Fruit fly (Drosophila melanogaster) whole organism, prepupa: Measurements from ENCODE around the gene CG31676.

Source experiments
- CG10669 ChIP-seq: fragments of 200-800 bp; sonication (Bioruptor generic); optimal IDR thresholded peaks from 3 replicates; lab custom pipeline; 2018; ENCODE audit warnings: missing biosample characterization, mild to moderate bottlenecking, missing genetic modification characterization, moderate library complexity
- CG11294 ChIP-seq: fragments of 200-800 bp; sonication (Bioruptor generic); IDR thresholded peaks from 2 replicates; pipeline ENCODE4 v1.3.6; 2022; ENCODE audit warnings: missing biosample characterization, missing genetic modification characterization
- CG11762 ChIP-seq: fragments of 200-800 bp; sonication (Bioruptor generic); optimal IDR thresholded peaks from 3 replicates; lab custom pipeline; 2016; ENCODE audit warnings: missing biosample characterization, missing genetic modification characterization; ENCODE audit not compliant: insufficient read depth
- CG1621 ChIP-seq: fragments of 200-800 bp; sonication (Bioruptor generic); optimal IDR thresholded peaks from 3 replicates; lab custom pipeline; 2018; ENCODE audit warnings: missing biosample characterization, mild to moderate bottlenecking, missing genetic modification characterization
- CG16779 ChIP-seq: fragments of 200-800 bp; sonication (Bioruptor generic); optimal IDR thresholded peaks from 3 replicates; lab custom pipeline; 2017; ENCODE audit warnings: missing biosample characterization, mild to moderate bottlenecking, missing genetic modification characterization
- CG3032 ChIP-seq: fragments of 200-800 bp; optimal IDR thresholded peaks from 2 replicates; lab custom pipeline; 2019; ENCODE audit warnings: missing biosample characterization, mild to moderate bottlenecking, missing genetic modification characterization, moderate library complexity
- CG31627 ChIP-seq: fragments of 200-800 bp; sonication (Bioruptor generic); optimal IDR thresholded peaks from 3 replicates; lab custom pipeline; 2016; ENCODE audit warnings: missing biosample characterization, missing genetic modification characterization
- CG34406 ChIP-seq: fragments of 200-800 bp; sonication (Bioruptor generic); optimal IDR thresholded peaks from 3 replicates; lab custom pipeline; 2016; ENCODE audit warnings: missing biosample characterization, missing genetic modification characterization
- CG3919 ChIP-seq: fragments of 200-800 bp; sonication (Bioruptor generic); optimal IDR thresholded peaks from 3 replicates; lab custom pipeline; 2016; ENCODE audit warnings: missing biosample characterization, missing genetic modification characterization
- CG4318 ChIP-seq: fragments of 200-800 bp; sonication (Bioruptor generic); optimal IDR thresholded peaks from 3 replicates; lab custom pipeline; 2017; ENCODE audit warnings: missing biosample characterization, mild to moderate bottlenecking, missing genetic modification characterization
- CG6163 ChIP-seq: fragments of 200-800 bp; sonication (Bioruptor generic); IDR thresholded peaks from 3 replicates; pipeline ENCODE4 v1.3.6; 2022; ENCODE audit warnings: missing biosample characterization, missing genetic modification characterization
- CG6276 ChIP-seq: fragments of 200-800 bp; sonication (Bioruptor generic); optimal IDR thresholded peaks from 2 replicates; lab custom pipeline; 2017; ENCODE audit warnings: missing biosample characterization, mild to moderate bottlenecking, missing genetic modification characterization
- CG6792 ChIP-seq: fragments of 200-800 bp; sonication (Bioruptor generic); optimal IDR thresholded peaks from 3 replicates; lab custom pipeline; 2016; ENCODE audit warnings: missing biosample characterization, missing genetic modification characterization
- CG6808 ChIP-seq: fragments of 200-800 bp; sonication (Bioruptor generic); optimal IDR thresholded peaks from 3 replicates; lab custom pipeline; 2017; ENCODE audit warnings: missing biosample characterization, missing genetic modification characterization, mild to moderate bottlenecking, moderate library complexity, missing genetic modification reagents
- CG6854 ChIP-seq: fragments of 200-800 bp; sonication (Bioruptor generic); optimal IDR thresholded peaks from 2 replicates; lab custom pipeline; 2017; ENCODE audit warnings: missing biosample characterization, mild to moderate bottlenecking, missing genetic modification characterization
- CG8119 ChIP-seq: fragments of 200-800 bp; sonication (Bioruptor generic); IDR thresholded peaks from 3 replicates; pipeline ENCODE4 v1.3.6; 2022; ENCODE audit warnings: missing biosample characterization, missing genetic modification characterization
- CG8319 ChIP-seq: fragments of 200-800 bp; sonication (Bioruptor generic); optimal IDR thresholded peaks from 3 replicates; lab custom pipeline; 2016; ENCODE audit warnings: missing biosample characterization, missing genetic modification characterization
- CG9139 ChIP-seq: fragments of 200-800 bp; sonication (Bioruptor generic); optimal IDR thresholded peaks from 3 replicates; lab custom pipeline; 2017; ENCODE audit warnings: missing biosample characterization, mild to moderate bottlenecking, missing genetic modification characterization
- Eip75B ChIP-seq: fragments of 200-800 bp; sonication (Bioruptor generic); optimal IDR thresholded peaks from 3 replicates; lab custom pipeline; 2016; ENCODE audit warnings: missing biosample characterization, missing genetic modification characterization
- Eip78C ChIP-seq: fragments of 200-800 bp; sonication (Bioruptor generic); peaks from one replicate; lab custom pipeline; 2016; ENCODE audit warnings: missing biosample characterization, missing genetic modification characterization
- Eip93F ChIP-seq: fragments of 200-800 bp; sonication (Bioruptor generic); optimal IDR thresholded peaks from 2 replicates; lab custom pipeline; 2016; ENCODE audit warnings: missing biosample characterization, mild to moderate bottlenecking, missing genetic modification characterization
- Ets21C ChIP-seq: fragments of 200-800 bp; sonication (Bioruptor generic); optimal IDR thresholded peaks from 3 replicates; lab custom pipeline; 2016; ENCODE audit warnings: missing biosample characterization, missing genetic modification characterization
- Ets96B ChIP-seq: fragments of 200-800 bp; optimal IDR thresholded peaks from 2 replicates; lab custom pipeline; 2019; ENCODE audit warnings: missing biosample characterization, mild to moderate bottlenecking, missing genetic modification characterization, moderate library complexity
- Gug ChIP-seq: fragments of 200-800 bp; sonication (Bioruptor generic); IDR thresholded peaks from 2 replicates; pipeline ENCODE4 v1.3.6; 2022; ENCODE audit warnings: missing biosample characterization, missing genetic modification characterization
- Hr38 ChIP-seq: sonication (Bioruptor generic); optimal IDR thresholded peaks from 2 replicates; lab custom pipeline; 2016; ENCODE audit warnings: missing biosample characterization, missing genetic modification characterization
- Hr39 ChIP-seq: fragments of 200-800 bp; sonication (Bioruptor generic); optimal IDR thresholded peaks from 2 replicates; lab custom pipeline; 2016; ENCODE audit warnings: missing biosample characterization, missing genetic modification characterization
- Lpt ChIP-seq: fragments of 200-800 bp; sonication (Bioruptor generic); optimal IDR thresholded peaks from 3 replicates; lab custom pipeline; 2016; ENCODE audit warnings: missing biosample characterization, missing genetic modification characterization
- Met ChIP-seq: fragments of 200-800 bp; sonication (Bioruptor generic); optimal IDR thresholded peaks from 3 replicates; lab custom pipeline; 2016; ENCODE audit warnings: missing biosample characterization, missing genetic modification characterization
- Smox ChIP-seq: fragments of 200-800 bp; sonication (Bioruptor generic); optimal IDR thresholded peaks from 3 replicates; lab custom pipeline; 2016; ENCODE audit warnings: missing biosample characterization, missing genetic modification characterization
- Sox15 ChIP-seq: fragments of 200-800 bp; sonication (Bioruptor generic); optimal IDR thresholded peaks from 3 replicates; lab custom pipeline; 2016; ENCODE audit warnings: missing biosample characterization, missing genetic modification characterization
- acj6 ChIP-seq: fragments of 200-800 bp; sonication (Bioruptor generic); optimal IDR thresholded peaks from 3 replicates; lab custom pipeline; 2016; ENCODE audit warnings: missing biosample characterization, missing genetic modification characterization
- cyc ChIP-seq: fragments of 200-800 bp; sonication (Bioruptor generic); optimal IDR thresholded peaks from 3 replicates; lab custom pipeline; 2016; ENCODE audit warnings: missing biosample characterization, missing genetic modification characterization
- dac ChIP-seq: fragments of 200-800 bp; sonication (Bioruptor generic); optimal IDR thresholded peaks from 2 replicates; lab custom pipeline; 2017; ENCODE audit warnings: missing biosample characterization, mild to moderate bottlenecking, missing genetic modification characterization
- dsx ChIP-seq: fragments of 200-800 bp; optimal IDR thresholded peaks from 3 replicates; lab custom pipeline; 2019; ENCODE audit warnings: missing biosample characterization, mild to moderate bottlenecking, missing genetic modification characterization, moderate library complexity; ENCODE audit not compliant: poor library complexity, severe bottlenecking
- eg ChIP-seq: fragments of 200-800 bp; sonication (Bioruptor generic); IDR thresholded peaks from 3 replicates; pipeline ENCODE4 v1.3.6; 2022; ENCODE audit warnings: missing biosample characterization, missing genetic modification characterization
- esn ChIP-seq: fragments of 200-800 bp; sonication (Bioruptor generic); optimal IDR thresholded peaks from 2 replicates; lab custom pipeline; 2016; ENCODE audit warnings: missing biosample characterization, mild to moderate bottlenecking, missing genetic modification characterization, moderate library complexity
- fd59A ChIP-seq: fragments of 200-800 bp; sonication (Bioruptor generic); optimal IDR thresholded peaks from 2 replicates; lab custom pipeline; 2017; ENCODE audit warnings: missing biosample characterization, mild to moderate bottlenecking, missing genetic modification characterization, missing genetic modification reagents
- fkh ChIP-seq: fragments of 200-800 bp; sonication (Bioruptor generic); optimal IDR thresholded peaks from 3 replicates; lab custom pipeline; 2017; ENCODE audit warnings: missing biosample characterization, mild to moderate bottlenecking, missing genetic modification characterization, moderate library complexity
- net ChIP-seq: fragments of 200-800 bp; sonication (Bioruptor generic); optimal IDR thresholded peaks from 3 replicates; lab custom pipeline; 2016; ENCODE audit warnings: missing biosample characterization, missing genetic modification characterization
- salr ChIP-seq, 2 experiments: fragments of 200-800 bp; sonication (Bioruptor generic); optimal IDR thresholded peaks; 3 replicates each; lab custom pipeline; 2016 to 2018; ENCODE audit warnings: missing biosample characterization in 2 of 2, missing genetic modification characterization in 2 of 2, mild to moderate bottlenecking in 1 of 2
- spab ChIP-seq: fragments of 200-800 bp; sonication (Bioruptor generic); optimal IDR thresholded peaks from 2 replicates; lab custom pipeline; 2017; ENCODE audit warnings: missing biosample characterization, mild to moderate bottlenecking, missing genetic modification characterization, missing genetic modification reagents
- svp ChIP-seq: fragments of 200-800 bp; sonication (Bioruptor generic); peaks from one replicate; lab custom pipeline; 2016; ENCODE audit warnings: missing biosample characterization, missing genetic modification characterization
- vri ChIP-seq: fragments of 200-800 bp; sonication (Bioruptor generic); optimal IDR thresholded peaks from 3 replicates; lab custom pipeline; 2016; ENCODE audit warnings: missing biosample characterization, mild to moderate bottlenecking, missing genetic modification characterization

CG31676 gene

DNA sequence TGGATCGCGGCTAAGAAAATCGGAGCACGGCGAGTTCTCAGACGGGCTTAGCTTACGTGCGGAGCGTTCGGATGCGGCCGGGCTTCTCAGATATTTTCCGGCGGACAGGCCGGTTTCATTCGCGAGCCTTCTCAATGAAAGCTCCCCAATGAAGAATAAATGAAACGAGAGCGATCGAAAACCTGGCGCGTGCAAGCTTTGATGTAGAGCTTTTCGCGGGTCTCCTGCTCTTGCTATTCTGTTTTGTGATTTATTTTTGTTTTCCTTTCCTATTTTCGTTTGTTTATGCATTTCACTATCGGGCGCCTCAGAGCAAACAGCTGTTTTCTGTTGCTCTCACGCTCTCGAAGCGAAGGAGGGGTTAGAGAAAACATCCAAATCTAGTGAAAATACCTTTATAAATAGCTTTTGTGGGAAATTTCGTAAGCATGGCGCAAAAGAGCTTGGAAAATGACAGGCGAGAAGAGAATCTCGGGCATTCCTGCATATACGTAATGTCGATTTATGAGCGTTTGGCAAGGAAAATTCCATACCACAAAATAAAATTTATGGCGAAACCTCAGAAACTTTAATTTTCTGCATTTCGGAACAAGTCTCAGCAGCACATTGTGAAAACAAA, 45.4 kb downstream of the CG31676 start:
- TF ChIP-seq Eip78C (GFP tag; lab: Kevin White, UChicago) (peak; percentile 51), CG16779 (peak; percentile 13), net (GFP tag; lab: Kevin White, UChicago) (no peak), CG8119 (GFP tag; lab: Robert Waterston, UW) (0 out of 3 replicates have a peak, but pooled peaks have one; percentile 22), CG10669 (no peak), dsx (GFP tag; lab: Kevin White, UChicago) (no peak), Ets96B (tag; lab: Kevin White, UChicago) (no peak), CG1621 (tag; lab: Kevin White, UChicago) (peak; percentile 52), fkh (peak; percentile 19), CG9139 (GFP tag; lab: Kevin White, UChicago) (no peak), Eip75B (GFP tag; lab: Kevin White, UChicago) (no peak), Ets21C (GFP tag; lab: Kevin White, UChicago) (no peak), fd59A (no peak), CG6163 (no peak)

DNA sequence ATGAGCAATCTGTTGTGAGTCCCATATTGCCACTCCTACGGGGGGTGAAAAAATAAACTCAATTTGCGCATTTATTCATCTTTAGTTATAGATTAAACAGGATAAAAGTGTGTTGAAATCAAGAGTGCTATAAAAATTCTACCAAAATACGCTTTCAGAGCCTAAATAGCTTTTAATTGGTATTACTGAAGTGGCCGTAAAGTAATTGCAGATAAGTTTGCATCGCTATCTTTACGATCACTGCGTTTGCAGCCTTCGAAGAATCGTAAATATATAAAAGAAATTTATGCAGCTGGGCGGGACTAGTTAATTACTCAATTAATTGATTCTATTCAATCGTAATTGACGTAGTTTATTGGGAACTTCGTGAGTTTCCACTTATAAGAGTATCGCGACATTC, 46.7 kb downstream of the CG31676 start:
- no peak for TF ChIP-seq CG11762 (GFP tag; lab: Kevin White, UChicago)
- TF ChIP-seq Gug (GFP tag; lab: Robert Waterston, UW) = no peak
- TF ChIP-seq, all 60 proteins: peak for 0

DNA sequence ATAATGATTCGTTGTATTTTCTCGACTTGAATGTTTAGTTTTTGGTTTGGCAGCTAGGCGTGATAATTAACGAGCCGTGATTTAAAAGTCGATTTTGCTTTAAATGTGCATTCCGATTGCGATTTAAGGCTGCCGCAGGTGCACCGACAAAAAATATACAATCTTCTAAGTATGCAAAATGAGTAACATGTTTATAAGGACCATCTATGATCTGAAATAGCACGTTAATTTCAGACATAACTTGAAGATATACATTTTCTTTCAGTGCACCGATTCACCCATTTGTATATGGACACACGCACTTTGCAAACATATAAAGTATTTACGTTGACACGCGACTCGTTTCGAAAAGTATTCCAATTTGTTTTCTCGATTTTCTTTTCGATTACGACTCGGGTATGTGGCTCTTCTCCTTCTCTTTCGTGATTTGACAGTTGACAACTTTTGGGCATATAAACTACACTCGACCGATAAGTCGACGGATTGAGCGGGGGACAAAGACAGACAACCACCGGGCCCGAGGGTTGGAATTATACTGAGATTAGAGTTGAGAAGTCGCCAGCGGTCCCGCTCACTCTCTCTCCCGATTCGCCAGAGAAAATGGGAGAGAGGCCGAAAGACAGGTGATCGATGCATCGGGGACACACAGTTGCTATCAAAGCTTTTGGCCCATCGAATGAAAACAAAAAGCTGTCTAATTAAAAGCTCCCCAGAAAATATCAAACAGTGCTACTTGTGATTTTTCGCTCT, 49.5 kb downstream of the CG31676 start:
- no peak for TF ChIP-seq Eip93F (GFP tag; lab: Kevin White, UChicago)
- no peak for TF ChIP-seq CG34406
- no peak for TF ChIP-seq CG16779
- TF ChIP-seq CG6808 (GFP tag; lab: Kevin White, UChicago) = no peak
- peak; percentile 55; the same call in 1 of the 3 replicates for TF ChIP-seq eg (GFP tag; lab: Robert Waterston, UW)
- no peak for TF ChIP-seq acj6 (GFP tag; lab: Kevin White, UChicago)
- no peak for TF ChIP-seq CG31627 (GFP tag; lab: Kevin White, UChicago)
- peak; percentile 63 for TF ChIP-seq fkh
- no peak for TF ChIP-seq CG1621 (tag; lab: Kevin White, UChicago)
- peak; percentile 53 for TF ChIP-seq CG6276 (GFP tag; lab: Kevin White, UChicago)
- TF ChIP-seq vri (GFP tag; lab: Kevin White, UChicago) = no peak
- TF ChIP-seq dsx (GFP tag; lab: Kevin White, UChicago) = no peak
- TF ChIP-seq CG10669 = no peak
- TF ChIP-seq cyc (GFP tag; lab: Kevin White, UChicago) = no peak
- TF ChIP-seq Eip75B (GFP tag; lab: Kevin White, UChicago) = no peak
- no peak for TF ChIP-seq Hr38 (GFP tag; lab: Kevin White, UChicago)
- TF ChIP-seq Sox15 (GFP tag; lab: Kevin White, UChicago) = no peak
- no peak for TF ChIP-seq Ets21C (GFP tag; lab: Kevin White, UChicago)
- no peak for TF ChIP-seq Smox (GFP tag; lab: Kevin White, UChicago)
- no peak for TF ChIP-seq CG4318
- no peak for TF ChIP-seq CG6792 (GFP tag; lab: Kevin White, UChicago)
- no peak for TF ChIP-seq CG8119 (GFP tag; lab: Robert Waterston, UW)
- TF ChIP-seq Lpt (GFP tag; lab: Kevin White, UChicago) = no peak
- TF ChIP-seq CG8319 (GFP tag; lab: Kevin White, UChicago) = no peak
- no peak for TF ChIP-seq Gug (GFP tag; lab: Robert Waterston, UW)
- peak; percentile 35 for TF ChIP-seq dac (GFP tag; lab: Kevin White, UChicago)
- TF ChIP-seq Ets96B (tag; lab: Kevin White, UChicago) = no peak
- TF ChIP-seq CG3919 (GFP tag; lab: Kevin White, UChicago) = no peak
- no peak for TF ChIP-seq Hr39
- TF ChIP-seq svp = no peak
- TF ChIP-seq net (GFP tag; lab: Kevin White, UChicago) = no peak
- no peak for TF ChIP-seq CG11762 (GFP tag; lab: Kevin White, UChicago)
- no peak for TF ChIP-seq spab (GFP tag; lab: Kevin White, UChicago)
- no peak for TF ChIP-seq esn (GFP tag; lab: Kevin White, UChicago)
- peak; percentile 35; the same call in 1 of the 2 replicates for TF ChIP-seq CG11294 (GFP tag; lab: Robert Waterston, UW)
- no peak for TF ChIP-seq CG3032 (tag; lab: Kevin White, UChicago)
- no peak for TF ChIP-seq salr (GFP tag; optimal IDR thresholded peaks at IDR 0.05; lab: Kevin White, UChicago)
- TF ChIP-seq CG6163 = no peak
- no peak for TF ChIP-seq CG6854 (GFP tag; lab: Kevin White, UChicago)
- no peak for TF ChIP-seq Met
